Worm (Caenorhabditis elegans) whole organism, L4 larva: ENCODE results near the gene mltn-9.

ENCODE experiments used
- D1046.2 ChIP-seq: fragments of 200-800 bp; sonication (Bioruptor generic); IDR thresholded peaks from 2 replicates; pipeline ENCODE4 v1.3.6; 2022; ENCODE audit warnings: missing genetic modification characterization, missing compliant biosample characterization
- F26F4.8 ChIP-seq: fragments of 200-800 bp; sonication (Bioruptor generic); conservative IDR thresholded peaks from 2 replicates; pipeline ENCODE4 v1.3.6; 2022; ENCODE audit warnings: missing genetic modification characterization, missing compliant biosample characterization
- F37D6.2 ChIP-seq: sonication (generic microtip); optimal IDR thresholded peaks from 2 replicates; lab custom pipeline; 2016; ENCODE audit warnings: mild to moderate bottlenecking, missing genetic modification characterization, missing compliant biosample characterization
- F44E2.7 ChIP-seq: fragments of 200-800 bp; sonication (Bioruptor generic); IDR thresholded peaks from 2 replicates; pipeline ENCODE4 v2.1.2; 2022; ENCODE audit warnings: missing genetic modification characterization, missing compliant biosample characterization
- Y105C5A.15 ChIP-seq: fragments of 200-800 bp; sonication (Bioruptor generic); IDR thresholded peaks from 2 replicates; pipeline ENCODE4 v1.3.6; 2022; ENCODE audit warnings: missing genetic modification characterization, missing compliant biosample characterization
- Y48G9A.11 ChIP-seq: fragments of 200-800 bp; sonication (Bioruptor generic); IDR thresholded peaks from 2 replicates; pipeline ENCODE4 v1.3.6; 2022; ENCODE audit warnings: missing genetic modification reagents, missing genetic modification characterization, missing compliant biosample characterization
- aha-1 ChIP-seq: fragments of 150-350 bp; peaks from one replicate; lab custom pipeline; 2014; ENCODE audit warnings: missing biosample characterization, missing genetic modification characterization
- attf-4 ChIP-seq: sonication (generic microtip); optimal IDR thresholded peaks from 3 replicates; lab custom pipeline; 2017; ENCODE audit warnings: missing biosample characterization, missing genetic modification characterization
- ceh-20 ChIP-seq: fragments of 200-800 bp; sonication (Bioruptor generic); IDR thresholded peaks from 2 replicates; pipeline ENCODE4 v1.3.6; 2022; ENCODE audit warnings: missing genetic modification reagents, missing genetic modification characterization, missing compliant biosample characterization
- ceh-28 ChIP-seq: fragments of 150-350 bp; optimal IDR thresholded peaks from 2 replicates; lab custom pipeline; 2014; ENCODE audit warnings: missing biosample characterization, missing genetic modification reagents, missing genetic modification characterization
- ceh-82 ChIP-seq: sonication (generic microtip); optimal IDR thresholded peaks from 2 replicates; lab custom pipeline; 2017; ENCODE audit warnings: missing biosample characterization, missing genetic modification characterization
- ces-1 ChIP-seq: fragments of 150-350 bp; sonication (generic microtip); optimal IDR thresholded peaks from 4 replicates; lab custom pipeline; 2014; ENCODE audit warnings: missing biosample characterization, missing genetic modification reagents, missing genetic modification characterization
- cey-2 ChIP-seq: sonication (generic microtip); optimal IDR thresholded peaks from 3 replicates; lab custom pipeline; 2017; ENCODE audit warnings: missing genetic modification characterization, mild to moderate bottlenecking, missing compliant biosample characterization, antibody characterized with exemption, borderline replicate concordance; ENCODE audit not compliant: insufficient read depth
- ctbp-1 ChIP-seq: fragments of 200-800 bp; sonication (Bioruptor generic); IDR thresholded peaks from 2 replicates; pipeline ENCODE4 v1.3.6; 2022; ENCODE audit warnings: missing genetic modification reagents, missing genetic modification characterization, missing compliant biosample characterization
- daf-12 ChIP-seq: fragments of 150-350 bp; optimal IDR thresholded peaks from 2 replicates; lab custom pipeline; 2014; ENCODE audit warnings: missing biosample characterization, missing genetic modification reagents, missing genetic modification characterization
- daf-16 ChIP-seq, 3 experiments: sonication (generic microtip); optimal IDR thresholded peaks; 2 replicates each; lab custom pipeline; 2016 to 2017; ENCODE audit warnings: missing genetic modification characterization in 3 of 3, missing genetic modification reagents in 3 of 3, mild to moderate bottlenecking in 2 of 3, missing compliant biosample characterization in 2 of 3, missing biosample characterization in 1 of 3, moderate library complexity in 1 of 3
- daf-19 ChIP-seq: fragments of 200-800 bp; sonication (Bioruptor generic); conservative IDR thresholded peaks from 2 replicates; pipeline ENCODE4 v1.3.6; 2022; ENCODE audit warnings: missing genetic modification characterization, missing compliant biosample characterization
- dmd-8 ChIP-seq: fragments of 200-800 bp; sonication (Bioruptor generic); IDR thresholded peaks from 2 replicates; pipeline ENCODE4 v1.3.6; 2022; ENCODE audit warnings: missing genetic modification characterization, missing compliant biosample characterization
- dpl-1 ChIP-seq: fragments of 150-350 bp; optimal IDR thresholded peaks from 2 replicates; lab custom pipeline; 2014; ENCODE audit warnings: missing biosample characterization, missing genetic modification reagents, missing genetic modification characterization
- duxl-1 ChIP-seq: sonication (generic microtip); optimal IDR thresholded peaks from 2 replicates; lab custom pipeline; 2016; ENCODE audit warnings: mild to moderate bottlenecking, missing genetic modification characterization, moderate library complexity, missing compliant biosample characterization; ENCODE audit not compliant: poor library complexity
- dve-1 ChIP-seq: sonication (generic microtip); optimal IDR thresholded peaks from 2 replicates; lab custom pipeline; 2017; ENCODE audit warnings: antibody characterized with exemption, mild to moderate bottlenecking, missing genetic modification characterization, missing compliant biosample characterization; ENCODE audit not compliant: insufficient read depth
- egl-43 ChIP-seq: fragments of 200-800 bp; sonication (Bioruptor generic); IDR thresholded peaks from 2 replicates; pipeline ENCODE4 v1.3.6; 2022; ENCODE audit warnings: missing genetic modification reagents, missing genetic modification characterization, missing compliant biosample characterization
- hlh-30 ChIP-seq: sonication (generic microtip); optimal IDR thresholded peaks from 2 replicates; lab custom pipeline; 2017; ENCODE audit warnings: antibody characterized with exemption, mild to moderate bottlenecking, missing genetic modification characterization, missing compliant biosample characterization; ENCODE audit not compliant: insufficient read depth
- jun-1 ChIP-seq: fragments of 150-350 bp; optimal IDR thresholded peaks from 2 replicates; lab custom pipeline; 2014; ENCODE audit warnings: missing biosample characterization, missing genetic modification reagents, missing genetic modification characterization
- lin-13 ChIP-seq: fragments of 150-350 bp; optimal IDR thresholded peaks from 2 replicates; lab custom pipeline; 2014; ENCODE audit warnings: missing biosample characterization, missing genetic modification reagents, missing genetic modification characterization
- lin-29 ChIP-seq: fragments of 200-800 bp; sonication (Bioruptor generic); IDR thresholded peaks from 2 replicates; pipeline ENCODE4 v1.3.6; 2022; ENCODE audit warnings: missing genetic modification reagents, missing genetic modification characterization, missing compliant biosample characterization
- madf-5 ChIP-seq, 2 experiments: fragments of 200-800 bp; sonication (Bioruptor generic); IDR thresholded peaks; 2 replicates each; pipeline ENCODE4 v1.3.6; 2022; ENCODE audit warnings: missing compliant biosample characterization in 2 of 2, missing genetic modification characterization in 2 of 2
- mdl-1 ChIP-seq, 2 experiments: fragments of 150-350 bp in 1 of 2; sonication (generic microtip) in 1 of 2; optimal IDR thresholded peaks; 2 replicates each; lab custom pipeline; 2014 to 2017; ENCODE audit warnings: missing biosample characterization in 2 of 2, missing genetic modification characterization in 2 of 2
- mes-2 ChIP-seq: sonication (generic microtip); optimal IDR thresholded peaks from 2 replicates; lab custom pipeline; 2016; ENCODE audit warnings: missing genotype, mild to moderate bottlenecking, missing genetic modification characterization, missing compliant biosample characterization; ENCODE audit not compliant: poor library complexity, severe bottlenecking
- mxl-2 ChIP-seq: fragments of 200-800 bp; sonication (Bioruptor generic); conservative IDR thresholded peaks from 2 replicates; pipeline ENCODE4 v1.3.6; 2022; ENCODE audit warnings: missing genetic modification reagents, missing genetic modification characterization, missing compliant biosample characterization
- mxl-3 ChIP-seq: fragments of 200-800 bp; sonication (Bioruptor generic); optimal IDR thresholded peaks from 2 replicates; lab custom pipeline; 2018; ENCODE audit warnings: mild to moderate bottlenecking, missing genetic modification characterization, missing compliant biosample characterization
- nhr-11 ChIP-seq: fragments of 150-350 bp; optimal IDR thresholded peaks from 2 replicates; lab custom pipeline; 2014; ENCODE audit warnings: missing biosample characterization, missing genetic modification characterization
- nhr-111 ChIP-seq: fragments of 200-800 bp; sonication (Bioruptor generic); optimal IDR thresholded peaks from 2 replicates; lab custom pipeline; 2018; ENCODE audit warnings: mild to moderate bottlenecking, missing genetic modification characterization, missing compliant biosample characterization
- nhr-237 ChIP-seq: sonication (generic microtip); optimal IDR thresholded peaks from 2 replicates; lab custom pipeline; 2017; ENCODE audit warnings: missing biosample characterization, missing genetic modification characterization
- nhr-25 ChIP-seq: sonication (generic microtip); optimal IDR thresholded peaks from 2 replicates; lab custom pipeline; 2017; ENCODE audit warnings: missing genetic modification characterization, mild to moderate bottlenecking, missing compliant biosample characterization, antibody characterized with exemption, moderate library complexity, borderline replicate concordance; ENCODE audit not compliant: insufficient read depth
- nhr-28 ChIP-seq: fragments of 150-350 bp; optimal IDR thresholded peaks from 2 replicates; lab custom pipeline; 2014; ENCODE audit warnings: missing biosample characterization, missing genetic modification characterization
- nhr-41 ChIP-seq: fragments of 200-800 bp; sonication (Bioruptor generic); IDR thresholded peaks from 2 replicates; pipeline ENCODE4 v1.3.6; 2022; ENCODE audit warnings: missing genetic modification reagents, missing genetic modification characterization, missing compliant biosample characterization
- nhr-42 ChIP-seq: fragments of 200-800 bp; sonication (Bioruptor generic); IDR thresholded peaks from 2 replicates; pipeline ENCODE4 v1.3.6; 2022; ENCODE audit warnings: missing genetic modification characterization, missing compliant biosample characterization
- nhr-76 ChIP-seq: fragments of 150-350 bp; optimal IDR thresholded peaks from 2 replicates; lab custom pipeline; 2014; ENCODE audit warnings: missing biosample characterization, missing genetic modification characterization
- saeg-2 ChIP-seq: fragments of 200-800 bp; sonication (Bioruptor generic); IDR thresholded peaks from 2 replicates; pipeline ENCODE4 v1.3.6; 2022; ENCODE audit warnings: missing genetic modification reagents, missing genetic modification characterization, missing compliant biosample characterization
- sdz-12 ChIP-seq: fragments of 200-800 bp; sonication (Bioruptor generic); optimal IDR thresholded peaks from 2 replicates; lab custom pipeline; 2018; ENCODE audit warnings: mild to moderate bottlenecking, missing genetic modification characterization, missing compliant biosample characterization
- spr-1 ChIP-seq: sonication (generic microtip); optimal IDR thresholded peaks from 2 replicates; lab custom pipeline; 2016; ENCODE audit warnings: mild to moderate bottlenecking, missing genetic modification characterization, missing compliant biosample characterization
- tra-1 ChIP-seq: fragments of 200-800 bp; sonication (Bioruptor generic); IDR thresholded peaks from 2 replicates; pipeline ENCODE4 v1.3.6; 2022; ENCODE audit warnings: missing genetic modification reagents, missing genetic modification characterization, missing compliant biosample characterization
- unc-130 ChIP-seq: sonication (generic microtip); optimal IDR thresholded peaks from 2 replicates; lab custom pipeline; 2016; ENCODE audit warnings: missing genetic modification reagents, missing genetic modification characterization, missing compliant biosample characterization
- vab-7 ChIP-seq: fragments of 200-800 bp; sonication (Bioruptor generic); IDR thresholded peaks from 2 replicates; pipeline ENCODE4 v1.3.6; 2022; ENCODE audit warnings: missing genetic modification reagents, missing genetic modification characterization, missing compliant biosample characterization
- zag-1 ChIP-seq: fragments of 150-350 bp; optimal IDR thresholded peaks from 2 replicates; lab custom pipeline; 2014; ENCODE audit warnings: missing biosample characterization, missing genetic modification characterization
- zfp-3 ChIP-seq: fragments of 200-800 bp; sonication (Bioruptor generic); conservative IDR thresholded peaks from 2 replicates; pipeline ENCODE4 v1.3.6; 2022; ENCODE audit warnings: missing genetic modification reagents, missing genetic modification characterization, missing compliant biosample characterization
- zip-11 ChIP-seq: fragments of 200-800 bp; sonication (Bioruptor generic); IDR thresholded peaks from 2 replicates; pipeline ENCODE4 v1.3.6; 2022; ENCODE audit warnings: missing genetic modification characterization, missing compliant biosample characterization
- ztf-11 ChIP-seq: fragments of 150-350 bp; optimal IDR thresholded peaks from 2 replicates; lab custom pipeline; 2014; ENCODE audit warnings: missing biosample characterization, missing genetic modification characterization
- ztf-7 ChIP-seq: fragments of 150-350 bp; optimal IDR thresholded peaks from 2 replicates; lab custom pipeline; 2014; ENCODE audit warnings: missing biosample characterization, missing genetic modification characterization

mltn-9 gene

DNA sequence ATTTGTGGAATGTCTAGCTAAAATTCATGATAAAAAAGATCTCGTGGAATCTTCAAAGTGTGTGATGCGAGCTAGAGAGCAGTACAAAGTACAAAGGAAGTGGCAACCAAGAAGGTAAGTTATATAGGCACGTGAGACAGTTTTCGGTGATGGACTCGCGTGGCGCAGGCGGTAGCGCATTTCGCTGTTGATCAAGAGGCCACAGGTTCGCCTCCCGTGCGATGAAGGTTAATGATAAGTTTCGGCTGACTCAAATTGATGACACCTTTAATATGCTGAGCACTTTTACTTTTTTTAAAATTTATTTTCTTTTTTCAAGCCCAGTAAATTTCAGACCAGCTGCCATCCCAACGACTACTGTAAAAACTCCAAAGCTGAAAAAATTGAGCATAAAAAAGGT is 1.1 kb downstream of the mltn-9 start (continued):
- TF ChIP-seq ztf-11 (tag; lab: Kevin White, UChicago) (no peak), zip-11 (GFP tag; lab: Robert Waterston, UW) (no peak), Y105C5A.15 (GFP tag; lab: Robert Waterston, UW) (peak; percentile 81; the same call in 1 of the 2 replicates), F44E2.7 (GFP tag; lab: Robert Waterston, UW) (peak; percentile 66; the same call in 1 of the 2 replicates), ceh-28 (no peak), mes-2 (tag; lab: Kevin White, UChicago) (peak; percentile 78), egl-43 (GFP tag; lab: Robert Waterston, UW) (peak; percentile 92), daf-16 (GFP tag; optimal IDR thresholded peaks at IDR 0.05; lab: Kevin White, UChicago) (peak in 1 of 2 experiments; percentile 88), daf-16 (tag; optimal IDR thresholded peaks at IDR 0.05; lab: Kevin White, UChicago) (peak; percentile 67), ceh-20 (peak; percentile 64), spr-1 (peak; percentile 14), nhr-237 (tag; lab: Kevin White, UChicago) (no peak), D1046.2 (GFP tag; lab: Robert Waterston, UW) (peak; percentile 86), daf-12 (tag; lab: Kevin White, UChicago) (no peak), Y48G9A.11 (peak; percentile 46; the same call in 1 of the 2 replicates), ztf-7 (tag; lab: Kevin White, UChicago) (no peak), duxl-1 (tag; lab: Kevin White, UChicago) (peak; percentile 81), tra-1 (GFP tag; lab: Robert Waterston, UW) (peak; percentile 85), dpl-1 (no peak), sdz-12 (GFP tag; lab: Kevin White, UChicago) (no peak), nhr-42 (peak; percentile 81), nhr-11 (tag; lab: Kevin White, UChicago) (no peak), lin-13 (GFP tag; lab: Kevin White, UChicago) (no peak), nhr-25 (tag; lab: Kevin White, UChicago) (no peak), F26F4.8 (peak; percentile 82), mdl-1 (tag; optimal IDR thresholded peaks at IDR 0.05; lab: Kevin White, UChicago) (no peak), ceh-82 (tag; lab: Kevin White, UChicago) (no peak), aha-1 (tag; lab: Kevin White, UChicago) (no peak), unc-130 (peak; percentile 39), nhr-28 (tag; lab: Kevin White, UChicago) (no peak), jun-1 (tag; lab: Kevin White, UChicago) (no peak), zfp-3 (GFP tag; lab: Robert Waterston, UW) (peak; percentile 71; the same call in 1 of the 2 replicates), daf-19 (GFP tag; lab: Robert Waterston, UW) (peak; percentile 76; the same call in 1 of the 2 replicates), ctbp-1 (GFP tag; lab: Robert Waterston, UW) (peak; percentile 73), mxl-2 (no peak), saeg-2 (peak; percentile 86), cey-2 (tag; lab: Kevin White, UChicago) (no peak), ces-1 (no peak), nhr-111 (peak; percentile 2), attf-4 (tag; lab: Kevin White, UChicago) (no peak), lin-29 (GFP tag; lab: Robert Waterston, UW) (no peak), zag-1 (tag; lab: Kevin White, UChicago) (no peak), madf-5 (GFP tag; IDR thresholded peaks at IDR 0.05; lab: Robert Waterston, UW) (peak; percentile 74 to 93; a peak in 3 of 4 replicates), hlh-30 (tag; lab: Kevin White, UChicago) (peak; percentile 48), vab-7 (GFP tag; lab: Robert Waterston, UW) (peak; percentile 85), dmd-8 (GFP tag; lab: Robert Waterston, UW) (peak; percentile 93), mxl-3 (GFP tag; lab: Kevin White, UChicago) (peak; percentile 43), F37D6.2 (tag; lab: Kevin White, UChicago) (no peak), dve-1 (peak; percentile 28), nhr-76 (tag; lab: Kevin White, UChicago) (no peak), nhr-41 (GFP tag; lab: Robert Waterston, UW) (peak; percentile 82; the same call in 1 of the 2 replicates)
